Worm (Caenorhabditis elegans) whole organism, L4 larva: ENCODE data around the gene nhr-87.

Experiments
- T20F7.1 ChIP-seq: fragments of 200-800 bp; sonication (Bioruptor generic); optimal IDR thresholded peaks from 2 replicates; lab custom pipeline; 2018; ENCODE audit warnings: mild to moderate bottlenecking, missing genetic modification characterization, missing compliant biosample characterization
- aly-2 ChIP-seq: sonication (generic microtip); optimal IDR thresholded peaks from 2 replicates; lab custom pipeline; 2018; ENCODE audit warnings: missing biosample characterization, missing genetic modification characterization
- daf-12 ChIP-seq: fragments of 150-350 bp; optimal IDR thresholded peaks from 2 replicates; lab custom pipeline; 2014; ENCODE audit warnings: missing biosample characterization, missing genetic modification reagents, missing genetic modification characterization
- nhr-111 ChIP-seq: fragments of 200-800 bp; sonication (Bioruptor generic); optimal IDR thresholded peaks from 2 replicates; lab custom pipeline; 2018; ENCODE audit warnings: mild to moderate bottlenecking, missing genetic modification characterization, missing compliant biosample characterization
- nhr-28 ChIP-seq: fragments of 150-350 bp; optimal IDR thresholded peaks from 2 replicates; lab custom pipeline; 2014; ENCODE audit warnings: missing biosample characterization, missing genetic modification characterization
- nhr-76 ChIP-seq: fragments of 150-350 bp; optimal IDR thresholded peaks from 2 replicates; lab custom pipeline; 2014; ENCODE audit warnings: missing biosample characterization, missing genetic modification characterization
- spr-3 ChIP-seq: fragments of 200-800 bp; sonication (Bioruptor generic); optimal IDR thresholded peaks from 2 replicates; lab custom pipeline; 2018; ENCODE audit warnings: mild to moderate bottlenecking, missing genetic modification characterization, missing compliant biosample characterization
- zfp-2 ChIP-seq: sonication (generic microtip); optimal IDR thresholded peaks from 2 replicates; lab custom pipeline; 2016; ENCODE audit warnings: mild to moderate bottlenecking, missing genetic modification characterization, missing compliant biosample characterization

- no peak for TF ChIP-seq nhr-76 (tag; lab: Kevin White, UChicago)
- TF ChIP-seq aly-2 (tag; lab: Kevin White, UChicago): no peak
- no peak for TF ChIP-seq zfp-2 (tag; lab: Kevin White, UChicago)
- TF ChIP-seq nhr-111 (GFP tag; lab: Kevin White, UChicago): no peak
- peak; percentile 100 for TF ChIP-seq nhr-28 (tag; lab: Kevin White, UChicago)
- no peak for TF ChIP-seq spr-3 (GFP tag; lab: Kevin White, UChicago)
- no peak for TF ChIP-seq daf-12 (tag; lab: Kevin White, UChicago)
- no peak for TF ChIP-seq T20F7.1 (GFP tag; lab: Kevin White, UChicago)
Observed at ce11 chrIV:1624447-1624846, 618 bp downstream of the nhr-87 start.
